Fruit fly (Drosophila melanogaster) whole organism, wandering third instar larva: Measurements from ENCODE around the gene CG8031.

ENCODE experiments used
- Hnf4 ChIP-seq: fragments of 200-800 bp; sonication (Bioruptor generic); optimal IDR thresholded peaks from 2 replicates; lab custom pipeline; 2016; ENCODE audit warnings: missing biosample characterization, mild to moderate bottlenecking, missing genetic modification characterization
- Hr78 ChIP-seq: fragments of >200 bp; optimal IDR thresholded peaks from 2 replicates; lab custom pipeline; 2017; ENCODE audit warnings: missing biosample characterization, missing genetic modification characterization
- Hr83 ChIP-seq: fragments of 200-300 bp; sonication (Bioruptor generic); optimal IDR thresholded peaks from 2 replicates; lab custom pipeline; 2016; ENCODE audit warnings: missing biosample characterization, mild to moderate bottlenecking, missing genetic modification characterization, moderate library complexity; ENCODE audit not compliant: poor library complexity, severe bottlenecking
- Jra ChIP-seq: sonication (Bioruptor generic); optimal IDR thresholded peaks from 2 replicates; lab custom pipeline; 2016; ENCODE audit warnings: missing biosample characterization, missing genetic modification characterization
- OdsH ChIP-seq: fragments of 200-800 bp; sonication (Bioruptor generic); optimal IDR thresholded peaks from 2 replicates; lab custom pipeline; 2016; ENCODE audit warnings: missing biosample characterization, mild to moderate bottlenecking, missing genetic modification characterization
- brk ChIP-seq: fragments of 200-800 bp; sonication (Bioruptor generic); optimal IDR thresholded peaks from 2 replicates; lab custom pipeline; 2016; ENCODE audit warnings: missing biosample characterization, mild to moderate bottlenecking, missing genetic modification characterization
- dl ChIP-seq, 2 experiments: fragments of 175-275, 200-275 bp in 1 of 2; fragments of 200-275 bp in 1 of 2; sonication (Bioruptor generic); optimal IDR thresholded peaks; lab custom pipeline; 2018; ENCODE audit warnings: mild to moderate bottlenecking in 2 of 2, missing biosample characterization in 2 of 2, missing genetic modification characterization in 2 of 2, moderate library complexity in 2 of 2; ENCODE audit not compliant: partially characterized antibody in 2 of 2, insufficient read depth in 1 of 2
- dmrt93B ChIP-seq: fragments of 200-800 bp; sonication (Bioruptor generic); optimal IDR thresholded peaks from 2 replicates; lab custom pipeline; 2018; ENCODE audit warnings: missing biosample characterization, mild to moderate bottlenecking, missing genetic modification characterization
- dsf ChIP-seq: sonication (Bioruptor generic); optimal IDR thresholded peaks from 2 replicates; lab custom pipeline; 2016; ENCODE audit warnings: missing biosample characterization, missing genetic modification characterization, borderline replicate concordance
- ey ChIP-seq: fragments of 200-800 bp; sonication (Bioruptor generic); optimal IDR thresholded peaks from 2 replicates; lab custom pipeline; 2016; ENCODE audit warnings: missing biosample characterization, missing genetic modification characterization
- h ChIP-seq: fragments of 200-800 bp; sonication (Bioruptor generic); optimal IDR thresholded peaks from 3 replicates; lab custom pipeline; 2016; ENCODE audit warnings: missing biosample characterization, mild to moderate bottlenecking, missing genetic modification characterization
- pan ChIP-seq: fragments of >200 bp; optimal IDR thresholded peaks from 2 replicates; lab custom pipeline; 2017
- psq ChIP-seq: fragments of 200-800 bp; sonication (Bioruptor generic); optimal IDR thresholded peaks from 3 replicates; lab custom pipeline; 2017; ENCODE audit warnings: missing biosample characterization, mild to moderate bottlenecking, missing genetic modification characterization, moderate library complexity
- rgr ChIP-seq: fragments of 200-800 bp; sonication (Bioruptor generic); optimal IDR thresholded peaks from 3 replicates; lab custom pipeline; 2016; ENCODE audit warnings: missing biosample characterization, mild to moderate bottlenecking, missing genetic modification characterization

DNA sequence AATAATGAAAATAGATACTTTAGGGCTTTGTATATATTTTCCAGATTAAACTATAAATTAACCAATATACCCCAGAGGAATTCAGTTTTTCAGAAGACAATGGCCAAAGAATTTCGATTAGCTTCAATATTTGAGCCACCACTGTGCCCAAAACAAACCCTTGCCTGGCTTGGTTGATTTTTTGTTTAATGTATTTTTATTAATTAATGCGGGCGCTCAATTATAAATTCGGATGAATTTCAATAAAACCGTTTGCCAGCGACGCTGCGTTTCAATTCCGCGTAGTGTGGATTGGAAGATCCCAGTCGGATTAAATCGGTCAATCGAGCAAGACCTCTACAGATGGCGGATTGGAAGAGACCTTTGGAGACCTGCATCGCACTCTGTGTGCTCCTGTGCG, 30.6 kb upstream of the CG8031 start, which contains the start of gene CG11670:
- TF ChIP-seq dmrt93B (GFP tag; lab: Kevin White, UChicago) (no peak), psq (GFP tag; lab: Kevin White, UChicago) (no peak), rgr (GFP tag; lab: Kevin White, UChicago) (no peak), Hr83 (no peak), Hr78 (GFP tag; lab: Kevin White, UChicago) (no peak), brk (GFP tag; lab: Kevin White, UChicago) (no peak), Hnf4 (no peak), OdsH (no peak), dl (GFP tag; optimal IDR thresholded peaks at IDR 0.05; lab: Kevin White, UChicago; ENCODE audit: insufficient read depth in 1 of 2, partially characterized antibody in 2 of 2) (no peak), h (GFP tag; lab: Kevin White, UChicago) (no peak), Jra (GFP tag; lab: Kevin White, UChicago) (no peak), ey (GFP tag; lab: Kevin White, UChicago) (no peak), pan (lab: Kevin White, UChicago) (no peak), dsf (GFP tag; lab: Kevin White, UChicago) (no peak)
